Fruit fly (Drosophila melanogaster) whole organism, adult: Measurements from ENCODE around the gene CG43938.

Experiments
- CG14711 ChIP-seq: fragments of 200-800 bp; sonication (Bioruptor generic); optimal IDR thresholded peaks from 2 replicates; lab custom pipeline; 2018; ENCODE audit warnings: missing biosample characterization, mild to moderate bottlenecking, missing genetic modification characterization, moderate library complexity
- Crg-1 ChIP-seq: fragments of 200-800 bp; sonication (Bioruptor generic); optimal IDR thresholded peaks from 2 replicates; lab custom pipeline; 2016; ENCODE audit warnings: missing biosample characterization, missing genetic modification characterization
- ovo ChIP-seq: fragments of 200-800 bp; sonication (Bioruptor generic); optimal IDR thresholded peaks from 2 replicates; lab custom pipeline; 2016; ENCODE audit warnings: missing biosample characterization, missing genetic modification characterization
- pad ChIP-seq: fragments of 200-800 bp; sonication (Bioruptor generic); optimal IDR thresholded peaks from 3 replicates; lab custom pipeline; 2017; ENCODE audit warnings: missing biosample characterization, missing genetic modification characterization, mild to moderate bottlenecking, moderate library complexity, missing genetic modification reagents

dm6 chr3L:21172527-21173253 lies 51.2 kb downstream of the CG43938 start, which contains the start of the genes chb and AsnS:
- TF ChIP-seq pad (no peak), Crg-1 (GFP tag; lab: Kevin White, UChicago) (no peak), ovo (peak; percentile 69), CG14711 (peak; percentile 90)
